Worm (Caenorhabditis elegans): ENCODE results near the gene txt-6.

Gene txt-6

DNA sequence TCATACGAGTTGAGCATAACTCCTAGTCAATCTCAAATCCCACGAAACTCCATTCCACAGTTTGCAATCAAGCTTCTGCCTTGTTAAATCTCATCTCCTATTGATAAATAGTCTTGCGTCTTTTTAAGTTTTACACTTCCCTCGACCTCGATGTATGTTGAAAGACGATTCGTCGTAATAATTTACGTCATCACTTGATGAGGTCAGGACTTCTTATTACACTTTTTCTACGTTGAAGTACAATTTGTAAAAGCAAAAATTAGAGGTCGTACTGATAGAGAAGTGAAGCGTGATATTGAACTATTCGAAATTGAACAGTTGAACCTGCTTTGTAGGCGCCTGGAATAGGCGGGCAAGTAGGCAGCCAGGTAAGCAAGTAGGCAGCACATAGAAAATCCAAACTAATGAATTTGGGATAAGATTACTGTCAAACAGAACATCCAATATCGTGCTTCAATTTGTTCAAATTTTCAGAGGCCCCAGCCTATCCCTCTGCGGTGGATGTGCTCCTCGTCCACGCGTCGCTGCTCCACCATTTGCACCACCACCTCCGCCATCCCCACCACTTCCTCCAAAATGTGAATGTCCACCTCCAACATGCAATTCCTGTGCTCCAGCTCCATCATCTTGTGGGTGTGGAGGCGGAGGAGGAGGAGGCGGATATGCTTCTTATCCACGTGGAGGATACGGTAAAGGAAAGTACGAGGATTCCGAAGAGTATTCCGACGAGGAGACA lies 43.1 kb upstream of the txt-6 start:
- no peak for TF ChIP-seq elt-3 (tag; optimal IDR thresholded peaks at IDR 0.05)

DNA sequence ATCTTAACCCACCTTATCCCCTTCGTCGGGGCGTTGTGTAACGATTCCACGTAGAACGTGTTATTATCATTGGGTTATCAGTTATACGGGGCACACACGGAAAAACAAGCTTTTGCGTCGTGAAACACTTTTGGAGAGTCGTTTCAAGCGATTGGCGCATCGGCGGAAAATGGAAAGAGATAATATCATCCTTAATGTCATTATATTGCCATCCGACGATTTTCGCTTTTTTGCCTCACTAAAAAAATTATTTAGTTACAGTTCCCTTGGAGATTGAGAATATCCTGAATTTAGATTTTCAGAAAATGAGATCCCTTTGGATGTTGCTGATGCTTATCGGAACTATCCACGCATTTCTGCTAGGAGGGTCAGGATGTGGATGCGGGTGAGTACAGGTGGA lies 41.8 kb upstream of the txt-6 start, which contains the start of gene F41F3.8:
F41F3.8 (plus strand) TSS at position 301 of the 400 bp plus-strand sequence.
- TF ChIP-seq ztf-1 (GFP tag; conservative IDR thresholded peaks at IDR 0.05) (no peak), zag-1 (tag; optimal IDR thresholded peaks at IDR 0.05) (no peak), unc-39 (tag; optimal IDR thresholded peaks at IDR 0.05) (no peak), alr-1 (tag; optimal IDR thresholded peaks at IDR 0.05) (no peak), crh-2 (tag; optimal IDR thresholded peaks at IDR 0.05) (no peak), nhr-237 (tag; optimal IDR thresholded peaks at IDR 0.05) (no peak), F13H6.1 (tag; optimal IDR thresholded peaks at IDR 0.05) (no peak), blmp-1 (tag; optimal IDR thresholded peaks at IDR 0.05; ENCODE audit: insufficient read depth) (no peak), ZK546.5 (tag; optimal IDR thresholded peaks at IDR 0.05) (no peak), nhr-129 (tag; optimal IDR thresholded peaks at IDR 0.05) (no peak), nhr-11 (tag; optimal IDR thresholded peaks at IDR 0.05) (no peak), R02D3.7 (tag; optimal IDR thresholded peaks at IDR 0.05) (no peak), peb-1 (tag; optimal IDR thresholded peaks at IDR 0.05) (no peak), sma-9 (GFP tag; optimal IDR thresholded peaks at IDR 0.05) (no peak), sma-9 (tag; optimal IDR thresholded peaks at IDR 0.05) (no peak), lin-13 (GFP tag; optimal IDR thresholded peaks at IDR 0.05) (no peak), aly-2 (tag; optimal IDR thresholded peaks at IDR 0.05) (no peak), nhr-25 (tag; optimal IDR thresholded peaks at IDR 0.05) (no peak)

DNA sequence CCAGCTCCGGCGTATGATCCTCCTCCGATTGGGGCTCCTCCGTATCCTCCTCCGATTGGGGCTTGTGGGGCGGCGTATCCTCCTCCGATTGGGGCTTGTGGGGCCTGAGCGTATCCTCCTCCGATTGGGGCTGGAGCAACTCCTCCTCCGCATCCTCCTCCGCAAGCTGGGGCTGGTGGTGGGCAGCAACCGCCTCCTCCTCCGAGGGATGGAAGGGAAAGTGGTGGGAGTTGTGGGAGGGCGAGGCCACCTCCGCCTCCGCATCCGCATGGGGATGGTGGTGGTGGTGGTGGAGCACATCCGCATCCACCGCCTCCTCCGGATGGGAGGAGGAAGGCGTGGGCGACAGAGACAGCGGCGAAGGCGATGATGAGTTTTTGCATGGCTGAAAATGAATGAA lies 41.1 kb upstream of the txt-6 start, which contains the start of gene F41F3.3:
F41F3.3 (minus strand) TSS at position 383 of the 400 bp plus-strand sequence.
- TF ChIP-seq nhr-6 (tag; optimal IDR thresholded peaks at IDR 0.05) (no peak), egl-27 (tag; optimal IDR thresholded peaks at IDR 0.05) (no peak), dmd-4 (tag; optimal IDR thresholded peaks at IDR 0.05) (no peak), sem-4 (tag; optimal IDR thresholded peaks at IDR 0.05) (no peak), Y55F3AM.14 (GFP tag; optimal IDR thresholded peaks at IDR 0.05) (peak; percentile 80), nhr-21 (tag; optimal IDR thresholded peaks at IDR 0.05) (no peak), lsy-2 (tag; optimal IDR thresholded peaks at IDR 0.05) (no peak), ama-1 (optimal IDR thresholded peaks at IDR 0.05) (peak; percentile 74), crh-2 (tag; optimal IDR thresholded peaks at IDR 0.05) (no peak), C34F6.9 (tag; optimal IDR thresholded peaks at IDR 0.05) (no peak), F13H6.1 (tag; optimal IDR thresholded peaks at IDR 0.05) (peak; percentile 29)

ce11 chrV:4647279-4647819 lies 40.6 kb upstream of the txt-6 start:
- TF ChIP-seq alr-1 (tag; optimal IDR thresholded peaks at IDR 0.05) (no peak), nhr-11 (tag; optimal IDR thresholded peaks at IDR 0.05) (peak; percentile 17), egl-27 (tag; optimal IDR thresholded peaks at IDR 0.05) (no peak), nhr-25 (tag; optimal IDR thresholded peaks at IDR 0.05) (peak; percentile 63), elt-1 (tag; optimal IDR thresholded peaks at IDR 0.05) (no peak), mbf-1 (tag; optimal IDR thresholded peaks at IDR 0.05) (no peak), ztf-1 (GFP tag; conservative IDR thresholded peaks at IDR 0.05) (no peak), ZK546.5 (tag; optimal IDR thresholded peaks at IDR 0.05) (no peak), ama-1 (optimal IDR thresholded peaks at IDR 0.05) (peak; percentile 79), Y55F3AM.14 (GFP tag; optimal IDR thresholded peaks at IDR 0.05) (peak; percentile 47), blmp-1 (tag; optimal IDR thresholded peaks at IDR 0.05; ENCODE audit: insufficient read depth) (no peak), nhr-21 (tag; optimal IDR thresholded peaks at IDR 0.05) (peak; percentile 19), lsy-2 (tag; optimal IDR thresholded peaks at IDR 0.05) (no peak), lin-11 (tag; optimal IDR thresholded peaks at IDR 0.05) (no peak), ztf-4 (tag; optimal IDR thresholded peaks at IDR 0.05) (no peak), peb-1 (tag; optimal IDR thresholded peaks at IDR 0.05) (no peak), sem-4 (tag; optimal IDR thresholded peaks at IDR 0.05) (peak; percentile 26), F13H6.1 (tag; optimal IDR thresholded peaks at IDR 0.05) (no peak)

- TF ChIP-seq zag-1 (tag; optimal IDR thresholded peaks at IDR 0.05) (no peak), fos-1 (tag; optimal IDR thresholded peaks at IDR 0.05) (no peak), ztf-11 (tag; optimal IDR thresholded peaks at IDR 0.05) (no peak), lsy-2 (tag; optimal IDR thresholded peaks at IDR 0.05) (no peak), nhr-129 (tag; optimal IDR thresholded peaks at IDR 0.05) (peak; percentile 69)
Observed at ce11 chrV:4642691-4643090, 36.0 kb upstream of the txt-6 start, which contains the start of gene soc-1. TSS of gene soc-1 (plus strand) at chrV:4642952.

Measured in whole organism, L2 larva.